Fruit fly (Drosophila melanogaster) whole organism: ENCODE results near the gene CG6901.

ENCODE experiments used
- CG8478 ChIP-seq: fragments of >200 bp; optimal IDR thresholded peaks from 2 replicates; lab custom pipeline; 2018; ENCODE audit warnings: inconsistent platforms
- Dll ChIP-seq: fragments of >200 bp; optimal IDR thresholded peaks from 2 replicates; lab custom pipeline; 2017
- EcR ChIP-seq, 2 experiments: fragments of >200 bp; optimal IDR thresholded peaks; 2 replicates each; lab custom pipeline; 2017; ENCODE audit warnings: missing biosample characterization in 2 of 2, missing genetic modification characterization in 2 of 2, missing genetic modification reagents in 2 of 2
- pan ChIP-seq: fragments of >200 bp; optimal IDR thresholded peaks from 2 replicates; lab custom pipeline; 2017
- psq ChIP-seq: fragments of >200 bp; optimal IDR thresholded peaks from 2 replicates; lab custom pipeline; 2017
- usp ChIP-seq: fragments of >200 bp; optimal IDR thresholded peaks from 2 replicates; lab custom pipeline; 2017; ENCODE audit warnings: missing biosample characterization, missing genetic modification characterization, mixed read lengths

DNA sequence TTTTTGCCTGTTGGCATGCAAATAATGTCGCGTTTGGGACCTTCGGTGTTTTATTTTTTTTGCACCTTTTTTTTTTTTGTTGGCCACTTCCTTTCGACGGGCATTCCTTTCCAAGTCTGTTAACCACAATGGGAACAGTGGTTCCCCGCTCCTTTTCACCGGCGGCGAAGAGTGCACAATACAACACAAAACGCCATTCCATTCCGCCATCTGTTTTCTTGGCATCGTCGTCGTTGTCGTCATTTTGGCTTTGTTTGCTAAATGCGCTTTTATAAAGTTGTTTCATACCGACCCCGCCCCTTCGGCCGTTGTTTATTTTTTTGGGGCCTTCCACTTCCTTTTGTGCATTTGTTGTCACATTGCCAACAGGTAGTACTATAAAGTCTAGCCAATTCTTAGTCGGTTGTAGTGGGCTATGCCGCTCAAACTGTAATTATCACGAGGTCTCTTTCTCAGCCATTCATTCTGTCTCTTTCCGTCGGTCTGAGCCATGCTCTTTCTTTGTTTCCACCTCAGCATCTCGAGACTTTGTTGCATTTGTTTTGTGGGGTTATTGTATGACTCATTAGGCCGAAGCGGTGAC lies 32.9 kb upstream of the CG6901 start:
- TF ChIP-seq EcR (GFP tag; optimal IDR thresholded peaks at IDR 0.05; lab: Kevin White, UChicago) (peak in 1 of 2 experiments; percentile 36), usp (no peak), pan (lab: Kevin White, UChicago) (no peak), psq (lab: Kevin White, UChicago) (no peak), CG8478 (lab: Kevin White, UChicago) (no peak), Dll (lab: Kevin White, UChicago) (no peak)
